Fruit fly (Drosophila melanogaster): ENCODE data around the gene CG13063.

DNA sequence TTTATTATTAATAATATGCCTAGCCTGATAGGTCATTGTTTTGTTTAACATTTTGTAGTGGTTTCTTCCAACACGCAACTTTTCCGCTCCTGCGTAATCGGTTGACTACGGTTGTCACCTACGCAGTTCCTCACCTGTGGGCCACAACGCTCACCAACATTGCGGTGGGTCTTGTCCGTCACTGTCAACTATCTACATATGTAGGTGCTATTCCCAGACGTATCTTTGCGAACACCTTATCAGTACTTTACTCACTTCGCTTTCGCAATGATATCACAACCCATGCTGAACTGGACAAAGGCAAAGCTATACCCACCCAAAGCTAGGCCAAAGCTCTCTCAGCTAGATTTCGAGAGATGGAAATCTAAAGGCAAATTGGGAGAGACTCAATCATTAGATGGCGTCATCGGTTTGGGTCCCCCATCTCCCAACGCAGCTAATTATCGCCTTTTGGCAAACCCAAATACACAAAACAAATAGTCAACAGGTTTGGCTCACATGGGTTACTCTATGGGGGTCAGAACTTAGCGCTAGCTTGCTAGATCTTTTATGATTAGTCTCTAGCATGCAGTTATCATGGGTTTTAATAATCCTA is 49.9 kb downstream of the CG13063 start:
- TF ChIP-seq CG10348 (GFP tag; IDR thresholded peaks at IDR 0.05), result no peak
- no peak for TF ChIP-seq Pif1B (GFP tag; optimal IDR thresholded peaks at IDR 0.05)
- TF ChIP-seq D1 (tag; optimal IDR thresholded peaks at IDR 0.05), result no peak
- TF ChIP-seq CG4496 (GFP tag; IDR thresholded peaks at IDR 0.05), result no peak
- TF ChIP-seq CG14655 (GFP tag; optimal IDR thresholded peaks at IDR 0.05), result no peak
- TF ChIP-seq CG15710 (tag; optimal IDR thresholded peaks at IDR 0.05), result no peak
- no peak for TF ChIP-seq gl (tag; optimal IDR thresholded peaks at IDR 0.05)
- TF ChIP-seq CG17806 (tag; optimal IDR thresholded peaks at IDR 0.05), result no peak
- no peak for TF ChIP-seq CG8159 (tag; optimal IDR thresholded peaks at IDR 0.05)
- TF ChIP-seq CG8301 (tag; optimal IDR thresholded peaks at IDR 0.05), result no peak
- no peak for TF ChIP-seq CG12605 (GFP tag; IDR thresholded peaks at IDR 0.05)
- no peak for TF ChIP-seq EcR (GFP tag; optimal IDR thresholded peaks at IDR 0.05)
- TF ChIP-seq Ets98B (GFP tag; IDR thresholded peaks at IDR 0.05), result no peak
- TF ChIP-seq Pif1A (GFP tag; optimal IDR thresholded peaks at IDR 0.05), result no peak
